Fruit fly (Drosophila melanogaster) whole organism, embryonic: Measurements from ENCODE around the gene Nin.

ENCODE experiments used
- Bgb ChIP-seq: fragments of 200-800 bp; sonication (Bioruptor generic); IDR thresholded peaks from 2 replicates; pipeline ENCODE4 v1.3.6; 2022; ENCODE audit warnings: missing biosample characterization, missing genetic modification characterization; ENCODE audit not compliant: partially characterized antibody
- CG10274 ChIP-seq: fragments of 200-800 bp; sonication (Bioruptor generic); optimal IDR thresholded peaks from 3 replicates; lab custom pipeline; 2017; ENCODE audit warnings: missing biosample characterization, mild to moderate bottlenecking, missing genetic modification characterization
- CG10543 ChIP-seq: fragments of 200-800 bp; sonication (Bioruptor generic); optimal IDR thresholded peaks from 3 replicates; lab custom pipeline; 2017; ENCODE audit warnings: missing biosample characterization, mild to moderate bottlenecking, missing genetic modification characterization, moderate library complexity
- CG17328 ChIP-seq: fragments of 200-800 bp; sonication (Bioruptor generic); IDR thresholded peaks from 2 replicates; pipeline ENCODE4 v1.3.6; 2022; ENCODE audit warnings: missing biosample characterization, missing genetic modification characterization
- CG17359 ChIP-seq: fragments of 200-800 bp; sonication (Bioruptor generic); optimal IDR thresholded peaks from 3 replicates; lab custom pipeline; 2018; ENCODE audit warnings: missing biosample characterization, mild to moderate bottlenecking, missing genetic modification characterization, moderate library complexity
- CG17568 ChIP-seq: fragments of 200-800 bp; sonication (Bioruptor generic); optimal IDR thresholded peaks from 2 replicates; lab custom pipeline; 2018; ENCODE audit warnings: missing biosample characterization, mild to moderate bottlenecking, missing genetic modification characterization, moderate library complexity
- CG18599 ChIP-seq: fragments of 200-800 bp; sonication (Bioruptor generic); optimal IDR thresholded peaks from 3 replicates; lab custom pipeline; 2017; ENCODE audit warnings: missing biosample characterization, missing genetic modification characterization, mild to moderate bottlenecking, moderate library complexity, missing genetic modification reagents
- CG18619 ChIP-seq: fragments of 200-800 bp; sonication (Bioruptor generic); optimal IDR thresholded peaks from 3 replicates; lab custom pipeline; 2017; ENCODE audit warnings: missing biosample characterization, mild to moderate bottlenecking, missing genetic modification characterization
- CG2202 ChIP-seq: fragments of 200-800 bp; sonication (Bioruptor generic); optimal IDR thresholded peaks from 2 replicates; lab custom pipeline; 2018; ENCODE audit warnings: missing biosample characterization, mild to moderate bottlenecking, missing genetic modification characterization
- CG30431 ChIP-seq: fragments of 200-800 bp; sonication (Bioruptor generic); optimal IDR thresholded peaks from 2 replicates; lab custom pipeline; 2017; ENCODE audit warnings: missing biosample characterization, missing genetic modification characterization
- CG31365 ChIP-seq: fragments of 200-800 bp; sonication (Bioruptor generic); optimal IDR thresholded peaks from 2 replicates; lab custom pipeline; 2018; ENCODE audit warnings: missing biosample characterization, mild to moderate bottlenecking, missing genetic modification characterization
- CG31441 ChIP-seq: fragments of 200-800 bp; sonication (Bioruptor generic); IDR thresholded peaks from 2 replicates; pipeline ENCODE4 v1.3.6; 2022; ENCODE audit warnings: missing biosample characterization, missing genetic modification characterization
- CG3281 ChIP-seq: fragments of 200-800 bp; sonication (Bioruptor generic); optimal IDR thresholded peaks from 3 replicates; lab custom pipeline; 2017; ENCODE audit warnings: missing biosample characterization, mild to moderate bottlenecking, missing genetic modification characterization
- CG3838 ChIP-seq: fragments of 200-800 bp; sonication (Bioruptor generic); optimal IDR thresholded peaks from 3 replicates; lab custom pipeline; 2016; ENCODE audit warnings: missing biosample characterization, missing genetic modification characterization
- CG4617 ChIP-seq: fragments of 200-800 bp; sonication (Bioruptor generic); optimal IDR thresholded peaks from 3 replicates; lab custom pipeline; 2016; ENCODE audit warnings: missing biosample characterization, missing genetic modification characterization, borderline replicate concordance
- CG4707 ChIP-seq: fragments of 200-800 bp; sonication (Bioruptor generic); optimal IDR thresholded peaks from 2 replicates; lab custom pipeline; 2018; ENCODE audit warnings: missing biosample characterization, mild to moderate bottlenecking, missing genetic modification characterization, moderate library complexity
- CG4730 ChIP-seq: fragments of 200-800 bp; sonication (Bioruptor generic); IDR thresholded peaks from 2 replicates; pipeline ENCODE4 v1.3.6; 2022; ENCODE audit warnings: missing biosample characterization, missing genetic modification characterization
- CG5953 ChIP-seq: fragments of 200-800 bp; sonication (Bioruptor generic); IDR thresholded peaks from 2 replicates; pipeline ENCODE4 v1.3.6; 2022; ENCODE audit warnings: missing biosample characterization, missing genetic modification characterization
- CG6254 ChIP-seq: fragments of 200-800 bp; sonication (Bioruptor generic); optimal IDR thresholded peaks from 3 replicates; lab custom pipeline; 2017; ENCODE audit warnings: mild to moderate bottlenecking, missing biosample characterization, missing genetic modification reagents, missing genetic modification characterization
- CG6689 ChIP-seq: fragments of 200-800 bp; sonication (Bioruptor generic); IDR thresholded peaks from 2 replicates; pipeline ENCODE4 v1.3.6; 2022; ENCODE audit warnings: missing biosample characterization, missing genetic modification characterization
- CG6813 ChIP-seq: fragments of 200-800 bp; sonication (Bioruptor generic); optimal IDR thresholded peaks from 2 replicates; lab custom pipeline; 2017; ENCODE audit warnings: missing biosample characterization, missing genetic modification characterization, mild to moderate bottlenecking, moderate library complexity, missing genetic modification reagents
- CG9215 ChIP-seq: fragments of 200-800 bp; sonication (Bioruptor generic); IDR thresholded peaks from 2 replicates; pipeline ENCODE4 v1.3.6; 2022; ENCODE audit warnings: missing biosample characterization, missing genetic modification characterization
- CG9797 ChIP-seq: fragments of 200-800 bp; sonication (Bioruptor generic); optimal IDR thresholded peaks from 3 replicates; lab custom pipeline; 2018; ENCODE audit warnings: missing biosample characterization, mild to moderate bottlenecking, missing genetic modification characterization
- CTCF ChIP-seq: fragments of 200-800 bp; sonication (Bioruptor generic); optimal IDR thresholded peaks from 2 replicates; lab custom pipeline; 2017; ENCODE audit warnings: missing biosample characterization, mild to moderate bottlenecking, missing genetic modification characterization, moderate library complexity
- CkIIα-i1 ChIP-seq: fragments of 200-800 bp; sonication (Bioruptor generic); IDR thresholded peaks from 2 replicates; pipeline ENCODE4 v1.3.6; 2022; ENCODE audit warnings: missing biosample characterization, missing genetic modification characterization
- CrebB ChIP-seq: fragments of 200-800 bp; sonication (Bioruptor generic); optimal IDR thresholded peaks from 3 replicates; lab custom pipeline; 2018; ENCODE audit warnings: missing biosample characterization, mild to moderate bottlenecking, missing genetic modification characterization
- Deaf1 ChIP-seq: fragments of 200-800 bp; optimal IDR thresholded peaks from 3 replicates; lab custom pipeline; 2019; ENCODE audit warnings: missing biosample characterization, mild to moderate bottlenecking, missing genetic modification characterization, moderate library complexity
- Dip3 ChIP-seq: fragments of 200-800 bp; sonication (Bioruptor generic); optimal IDR thresholded peaks from 3 replicates; lab custom pipeline; 2016; ENCODE audit warnings: missing biosample characterization, missing genetic modification characterization
- Doc2 ChIP-seq: fragments of 200-800 bp; sonication (Bioruptor generic); IDR thresholded peaks from 2 replicates; pipeline ENCODE4 v1.3.6; 2022; ENCODE audit warnings: missing biosample characterization, missing genetic modification characterization
- Drgx ChIP-seq: fragments of 200-800 bp; sonication (Bioruptor generic); IDR thresholded peaks from 2 replicates; pipeline ENCODE4 v1.3.6; 2022; ENCODE audit warnings: missing biosample characterization, missing genetic modification characterization
- Hr78 ChIP-seq, 2 experiments: fragments of 200-800 bp in 1 of 2; fragments of >200 bp in 1 of 2; sonication (Bioruptor generic) in 1 of 2; optimal IDR thresholded peaks; 2 replicates each; lab custom pipeline; 2017 to 2019; ENCODE audit warnings: missing biosample characterization in 2 of 2, missing genetic modification characterization in 2 of 2, mild to moderate bottlenecking in 1 of 2, moderate library complexity in 1 of 2
- Jarid2 ChIP-seq: fragments of 200-800 bp; sonication (Bioruptor generic); optimal IDR thresholded peaks from 3 replicates; lab custom pipeline; 2017; ENCODE audit warnings: mild to moderate bottlenecking, missing biosample characterization, missing genetic modification reagents, missing genetic modification characterization
- NK7.1 ChIP-seq: fragments of 200-800 bp; sonication (Bioruptor generic); optimal IDR thresholded peaks from 3 replicates; lab custom pipeline; 2016; ENCODE audit warnings: missing biosample characterization, missing genetic modification characterization
- Tbp ChIP-seq: fragments of >200 bp; optimal IDR thresholded peaks from 2 replicates; lab custom pipeline; 2018; ENCODE audit warnings: missing biosample characterization, missing genetic modification characterization
- abd-A ChIP-seq: fragments of 200-800 bp; sonication (Bioruptor generic); optimal IDR thresholded peaks from 3 replicates; lab custom pipeline; 2019; ENCODE audit warnings: missing biosample characterization, mild to moderate bottlenecking, missing genetic modification characterization, moderate library complexity
- cg ChIP-seq: fragments of 200-800 bp; sonication (Bioruptor generic); optimal IDR thresholded peaks from 3 replicates; lab custom pipeline; 2019; ENCODE audit warnings: missing biosample characterization, mild to moderate bottlenecking, missing genetic modification characterization, moderate library complexity
- chn ChIP-seq: fragments of 200-800 bp; sonication (Bioruptor generic); optimal IDR thresholded peaks from 2 replicates; lab custom pipeline; 2016; ENCODE audit warnings: missing biosample characterization, missing genetic modification characterization
- cwo ChIP-seq: fragments of 200-800 bp; sonication (Bioruptor generic); optimal IDR thresholded peaks from 3 replicates; lab custom pipeline; 2017; ENCODE audit warnings: missing biosample characterization, missing genetic modification characterization, mild to moderate bottlenecking, moderate library complexity, missing genetic modification reagents
- emc ChIP-seq: fragments of 200-800 bp; sonication (Bioruptor generic); optimal IDR thresholded peaks from 2 replicates; lab custom pipeline; 2016; ENCODE audit warnings: missing biosample characterization, missing genetic modification characterization
- ems ChIP-seq: fragments of 200-800 bp; sonication (Bioruptor generic); optimal IDR thresholded peaks from 3 replicates; lab custom pipeline; 2016; ENCODE audit warnings: missing biosample characterization, missing genetic modification characterization
- fd96Cb ChIP-seq: fragments of 200-800 bp; sonication (Bioruptor generic); optimal IDR thresholded peaks from 2 replicates; lab custom pipeline; 2018; ENCODE audit warnings: missing biosample characterization, mild to moderate bottlenecking, missing genetic modification characterization, moderate library complexity
- jigr1 ChIP-seq: fragments of 200-800 bp; sonication (Bioruptor generic); IDR thresholded peaks from 3 replicates; pipeline ENCODE4 v1.3.6; 2022; ENCODE audit warnings: missing biosample characterization, missing genetic modification characterization
- pzg ChIP-seq: fragments of 200-800 bp; sonication (Bioruptor generic); optimal IDR thresholded peaks from 3 replicates; lab custom pipeline; 2018; ENCODE audit warnings: missing biosample characterization, mild to moderate bottlenecking, missing genetic modification characterization, moderate library complexity
- slbo ChIP-seq: fragments of 200-800 bp; sonication (Bioruptor generic); IDR thresholded peaks from 2 replicates; pipeline ENCODE4 v1.3.6; 2022; ENCODE audit warnings: missing biosample characterization, missing genetic modification characterization
- sug ChIP-seq: fragments of 200-800 bp; optimal IDR thresholded peaks from 2 replicates; lab custom pipeline; 2019; ENCODE audit warnings: missing biosample characterization, mild to moderate bottlenecking, missing genetic modification characterization, moderate library complexity
- tap ChIP-seq: fragments of 200-800 bp; optimal IDR thresholded peaks from 3 replicates; lab custom pipeline; 2019; ENCODE audit warnings: missing biosample characterization, mild to moderate bottlenecking, missing genetic modification characterization, moderate library complexity
- tin ChIP-seq: fragments of 200-800 bp; sonication (Bioruptor generic); optimal IDR thresholded peaks from 3 replicates; lab custom pipeline; 2016; ENCODE audit warnings: missing biosample characterization, missing genetic modification characterization
- ttk ChIP-seq: fragments of 200-800 bp; sonication (Bioruptor generic); IDR thresholded peaks from 2 replicates; pipeline ENCODE4 v2.1.2; 2022; ENCODE audit warnings: missing biosample characterization, missing genetic modification characterization
- tup ChIP-seq: fragments of 200-800 bp; sonication (Bioruptor generic); optimal IDR thresholded peaks from 2 replicates; lab custom pipeline; 2016; ENCODE audit warnings: missing biosample characterization, mild to moderate bottlenecking, missing genetic modification characterization, moderate library complexity

Nin gene

DNA sequence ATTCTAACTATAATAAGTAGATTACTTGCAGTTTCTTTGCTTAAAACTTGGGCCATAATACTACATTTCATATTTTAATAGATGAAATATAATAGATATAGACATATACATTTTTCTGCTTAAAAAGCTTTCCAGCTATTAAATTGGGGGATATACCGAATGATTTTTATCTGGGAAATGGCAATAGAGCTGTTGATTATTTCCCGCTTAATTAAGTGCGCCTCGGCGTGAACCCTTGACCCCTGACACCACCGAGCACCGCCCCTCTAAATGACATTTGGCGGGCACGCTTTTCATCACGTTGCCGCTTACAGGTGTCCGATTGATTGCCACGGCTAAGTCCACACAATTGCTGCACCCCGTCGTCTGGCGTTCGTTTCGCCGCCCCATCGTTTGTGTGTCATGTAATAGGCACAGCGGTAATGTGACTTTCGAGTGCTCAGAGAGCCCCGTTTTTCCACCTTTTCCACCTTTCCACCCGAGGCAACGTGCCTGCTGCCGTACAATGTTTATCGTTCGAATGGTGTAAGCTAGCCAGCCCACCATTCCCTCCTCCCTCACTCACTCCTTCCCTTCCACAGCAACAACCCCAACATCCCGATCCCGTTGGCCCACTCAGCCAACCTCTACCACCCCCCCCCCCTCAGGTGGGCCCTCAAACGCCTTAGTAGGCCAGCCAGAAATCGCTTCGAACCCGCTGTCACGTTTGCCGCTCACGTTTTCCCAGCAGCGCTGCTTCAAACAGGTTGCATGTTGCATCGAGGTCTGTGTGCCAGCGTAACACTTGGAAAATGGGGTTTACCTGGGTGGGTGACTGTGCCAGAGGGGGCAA, 22.7 kb upstream of the Nin start (continued):
- peak; percentile 20 for TF ChIP-seq CG18599 (GFP tag; lab: Kevin White, UChicago)
- no peak for TF ChIP-seq CG17359 (tag; lab: Kevin White, UChicago)
- TF ChIP-seq CG17328 (GFP tag; lab: Robert Waterston, UW), result no peak
- no peak for TF ChIP-seq CkIIα-i1 (GFP tag; lab: Robert Waterston, UW)
- TF ChIP-seq CG31365 (tag; lab: Kevin White, UChicago), result no peak
- TF ChIP-seq tap (tag; lab: Kevin White, UChicago), result no peak
- no peak for TF ChIP-seq Tbp (GFP tag; lab: Kevin White, UChicago)
- no peak for TF ChIP-seq Drgx (GFP tag; lab: Robert Waterston, UW)
- 0 out of 2 replicates have a peak, but pooled peaks have one; percentile 9 for TF ChIP-seq Bgb (GFP tag; lab: Robert Waterston, UW)
- no peak for TF ChIP-seq CG30431
- no peak for TF ChIP-seq CG17568 (GFP tag; lab: Kevin White, UChicago)
- no peak for TF ChIP-seq CG4617 (GFP tag; lab: Kevin White, UChicago)
- no peak for TF ChIP-seq Dip3
- no peak for TF ChIP-seq CG6254 (GFP tag; lab: Kevin White, UChicago)
- no peak for TF ChIP-seq ems (GFP tag; lab: Kevin White, UChicago)
- peak; percentile 92 for TF ChIP-seq cwo (GFP tag; lab: Kevin White, UChicago)
- no peak for TF ChIP-seq tin (GFP tag; lab: Kevin White, UChicago)
- TF ChIP-seq Doc2 (GFP tag; lab: Robert Waterston, UW), result no peak
- peak; percentile 24 for TF ChIP-seq chn (GFP tag; lab: Kevin White, UChicago)
- peak; percentile 31 for TF ChIP-seq cg (GFP tag; lab: Kevin White, UChicago)
- TF ChIP-seq Jarid2 (GFP tag; lab: Kevin White, UChicago), result no peak
- peak; percentile 4 for TF ChIP-seq CG6813 (GFP tag; lab: Kevin White, UChicago)
- peak; percentile 30 for TF ChIP-seq Deaf1 (tag; lab: Kevin White, UChicago)
- 0 out of 2 replicates have a peak, but pooled peaks have one; percentile 4 for TF ChIP-seq slbo (GFP tag; lab: Robert Waterston, UW)
- no peak for TF ChIP-seq jigr1 (GFP tag; lab: Robert Waterston, UW)
- no peak for TF ChIP-seq CG9797 (GFP tag; lab: Kevin White, UChicago)
- no peak for TF ChIP-seq fd96Cb
- no peak for TF ChIP-seq CG3281 (GFP tag; lab: Kevin White, UChicago)
- TF ChIP-seq emc (GFP tag; lab: Kevin White, UChicago), result no peak
- no peak for TF ChIP-seq CG10274 (GFP tag; lab: Kevin White, UChicago)
- peak in 1 of 2 experiments; percentile 86 for TF ChIP-seq Hr78 (GFP tag; optimal IDR thresholded peaks at IDR 0.05; lab: Kevin White, UChicago)
- no peak for TF ChIP-seq CG9215
- peak; percentile 70 for TF ChIP-seq CTCF (GFP tag; lab: Kevin White, UChicago)
- peak; percentile 10 for TF ChIP-seq abd-A
- no peak for TF ChIP-seq CG2202 (tag; lab: Kevin White, UChicago)
- no peak for TF ChIP-seq tup
- no peak for TF ChIP-seq NK7.1 (GFP tag; lab: Kevin White, UChicago)
- peak; percentile 17 for TF ChIP-seq sug (tag; lab: Kevin White, UChicago)
- TF ChIP-seq ttk (GFP tag; lab: Robert Waterston, UW), result peak; percentile 78
- no peak for TF ChIP-seq CrebB (tag; lab: Kevin White, UChicago)
- no peak for TF ChIP-seq CG18619 (GFP tag; lab: Kevin White, UChicago)
- 0 out of 2 replicates have a peak, but pooled peaks have one; percentile 6 for TF ChIP-seq CG5953 (GFP tag; lab: Robert Waterston, UW)
- no peak for TF ChIP-seq CG3838 (GFP tag; lab: Kevin White, UChicago)
- no peak for TF ChIP-seq CG31441 (GFP tag; lab: Robert Waterston, UW)
- TF ChIP-seq CG4730 (GFP tag; lab: Robert Waterston, UW), result no peak
- TF ChIP-seq CG6689 (GFP tag; lab: Robert Waterston, UW), result peak; percentile 56
- TF ChIP-seq CG4707 (GFP tag; lab: Kevin White, UChicago), result no peak
- no peak for TF ChIP-seq pzg (GFP tag; lab: Kevin White, UChicago)
- peak; percentile 35 for TF ChIP-seq CG10543 (GFP tag; lab: Kevin White, UChicago)
